Worm (Caenorhabditis elegans): ENCODE results near the gene orc-1.
A peak's percentile ranks its signal among the peaks of the same experiment; 100 is the strongest.

Gene orc-1

ce11 chrIII:10661292-10661691 is 18.4 kb downstream of the orc-1 start:
- TF ChIP-seq aly-2 (tag; optimal IDR thresholded peaks at IDR 0.05), result no peak
- peak; percentile 37 for TF ChIP-seq lin-39 (tag; optimal IDR thresholded peaks at IDR 0.05)
- TF ChIP-seq nhr-23 (tag; optimal IDR thresholded peaks at IDR 0.05), result peak; percentile 8
- TF ChIP-seq pqm-1 (tag; optimal IDR thresholded peaks at IDR 0.05), result no peak
- no peak for TF ChIP-seq elt-1 (tag; optimal IDR thresholded peaks at IDR 0.05)
- peak; percentile 57 for TF ChIP-seq nhr-25 (tag; optimal IDR thresholded peaks at IDR 0.05)

ce11 chrIII:10666640-10667039 is 23.7 kb downstream of the orc-1 start:
- no peak for TF ChIP-seq R02D3.7 (tag; optimal IDR thresholded peaks at IDR 0.05)
- TF ChIP-seq nhr-28 (tag; optimal IDR thresholded peaks at IDR 0.05), result no peak

- TF ChIP-seq zag-1 (tag; optimal IDR thresholded peaks at IDR 0.05), result no peak
- no peak for TF ChIP-seq ceh-16 (tag; optimal IDR thresholded peaks at IDR 0.05)
- TF ChIP-seq elt-2 (tag; optimal IDR thresholded peaks at IDR 0.05), result no peak
- no peak for TF ChIP-seq nhr-43 (tag; optimal IDR thresholded peaks at IDR 0.05; ENCODE audit: poor library complexity, severe bottlenecking)
- no peak for TF ChIP-seq ztf-11 (tag; optimal IDR thresholded peaks at IDR 0.05)
- TF ChIP-seq ceh-9 (tag; optimal IDR thresholded peaks at IDR 0.05), result no peak
- TF ChIP-seq nhr-23 (tag; optimal IDR thresholded peaks at IDR 0.05), result no peak
- no peak for TF ChIP-seq eor-1 (tag; optimal IDR thresholded peaks at IDR 0.05)
- no peak for TF ChIP-seq lin-39 (tag; optimal IDR thresholded peaks at IDR 0.05)
- no peak for TF ChIP-seq fkh-10 (GFP tag; optimal IDR thresholded peaks at IDR 0.05)
- TF ChIP-seq nhr-237 (tag; optimal IDR thresholded peaks at IDR 0.05), result no peak
- no peak for TF ChIP-seq nhr-67 (tag; optimal IDR thresholded peaks at IDR 0.05)
Observed at ce11 chrIII:10671894-10672293, 29.0 kb downstream of the orc-1 start.

ce11 chrIII:10678971-10679370 is 36.0 kb downstream of the orc-1 start, which contains the start of gene Y39A1A.16:
TSS of gene Y39A1A.16 (plus strand) at chrIII:10679271.
- no peak for TF ChIP-seq fkh-2 (tag; optimal IDR thresholded peaks at IDR 0.05)
- no peak for TF ChIP-seq ztf-11 (tag; optimal IDR thresholded peaks at IDR 0.05)
- TF ChIP-seq elt-3 (tag; optimal IDR thresholded peaks at IDR 0.05), result no peak
- no peak for TF ChIP-seq hmg-11 (tag; optimal IDR thresholded peaks at IDR 0.05)
- no peak for TF ChIP-seq nhr-23 (tag; optimal IDR thresholded peaks at IDR 0.05)
- no peak for TF ChIP-seq nhr-77 (tag; optimal IDR thresholded peaks at IDR 0.05)
- no peak for TF ChIP-seq aly-2 (tag; optimal IDR thresholded peaks at IDR 0.05)
- TF ChIP-seq pqm-1 (tag; optimal IDR thresholded peaks at IDR 0.05), result no peak
- no peak for TF ChIP-seq ama-1 (optimal IDR thresholded peaks at IDR 0.05)
- TF ChIP-seq mml-1 (tag; optimal IDR thresholded peaks at IDR 0.05), result no peak
- no peak for TF ChIP-seq fkh-10 (GFP tag; optimal IDR thresholded peaks at IDR 0.05)
- no peak for TF ChIP-seq nfya-1 (tag; optimal IDR thresholded peaks at IDR 0.05; ENCODE audit: insufficient read depth)
- TF ChIP-seq lsy-12 (tag; optimal IDR thresholded peaks at IDR 0.05), result no peak
- TF ChIP-seq nhr-12 (tag; optimal IDR thresholded peaks at IDR 0.05), result no peak
- no peak for TF ChIP-seq pha-4 (tag; optimal IDR thresholded peaks at IDR 0.05)

- TF ChIP-seq nhr-12 (tag; optimal IDR thresholded peaks at IDR 0.05) (no peak), fos-1 (tag; optimal IDR thresholded peaks at IDR 0.05) (no peak), lin-39 (tag; optimal IDR thresholded peaks at IDR 0.05) (no peak), ceh-82 (tag; optimal IDR thresholded peaks at IDR 0.05) (no peak)
Observed at ce11 chrIII:10689057-10689456, 46.1 kb downstream of the orc-1 start, which contains the start of gene Y39A1A.31. TSS of gene Y39A1A.31 (minus strand) at chrIII:10689157.

ce11 chrIII:10691019-10691418 is 48.1 kb downstream of the orc-1 start, which contains the start of gene Y39A1A.17:
TSS of gene Y39A1A.17 (minus strand) at chrIII:10691119.
- TF ChIP-seq ztf-11 (tag; optimal IDR thresholded peaks at IDR 0.05) (no peak), R02D3.7 (tag; optimal IDR thresholded peaks at IDR 0.05) (no peak), nhr-76 (tag; optimal IDR thresholded peaks at IDR 0.05) (no peak)

- TF ChIP-seq nhr-25 (tag; optimal IDR thresholded peaks at IDR 0.05) (no peak), zag-1 (tag; optimal IDR thresholded peaks at IDR 0.05) (no peak), ceh-9 (tag; optimal IDR thresholded peaks at IDR 0.05) (no peak), elt-3 (tag; optimal IDR thresholded peaks at IDR 0.05) (no peak), sea-2 (GFP tag; optimal IDR thresholded peaks at IDR 0.05) (no peak), aly-2 (tag; optimal IDR thresholded peaks at IDR 0.05) (no peak), nhr-76 (tag; optimal IDR thresholded peaks at IDR 0.05) (no peak)
Observed at ce11 chrIII:10694294-10694693, 51.4 kb downstream of the orc-1 start, which contains the start of the genes Y39A1A.18 and fmo-3. TSS of gene Y39A1A.18 (minus strand) at chrIII:10694485. TSS of gene fmo-3 (plus strand) at chrIII:10694681.
